Fruit fly (Drosophila melanogaster) whole organism, pupa: ENCODE results near the gene Sfp77F.

ENCODE experiments used
- CG10348 ChIP-seq: fragments of 200-800 bp; sonication (Bioruptor generic); IDR thresholded peaks from 2 replicates; pipeline ENCODE4 v1.3.6; 2022; ENCODE audit warnings: missing biosample characterization, missing genetic modification characterization
- CG12605 ChIP-seq: fragments of 200-800 bp; sonication (Bioruptor generic); IDR thresholded peaks from 2 replicates; pipeline ENCODE4 v1.3.6; 2022; ENCODE audit warnings: missing biosample characterization, missing genetic modification characterization
- CG13204 ChIP-seq: fragments of 200-800 bp; sonication (Bioruptor generic); optimal IDR thresholded peaks from 2 replicates; lab custom pipeline; 2018; ENCODE audit warnings: missing biosample characterization, mild to moderate bottlenecking, missing genetic modification characterization, moderate library complexity
- CG17806 ChIP-seq: fragments of 200-800 bp; sonication (Bioruptor generic); optimal IDR thresholded peaks from 2 replicates; lab custom pipeline; 2018; ENCODE audit warnings: missing biosample characterization, mild to moderate bottlenecking, missing genetic modification characterization, moderate library complexity
- CG32121 ChIP-seq: fragments of 200-800 bp; sonication (Bioruptor generic); IDR thresholded peaks from 2 replicates; pipeline ENCODE4 v1.3.6; 2022; ENCODE audit warnings: missing biosample characterization, missing genetic modification characterization
- CG34367 ChIP-seq: fragments of 200-800 bp; sonication (Bioruptor generic); optimal IDR thresholded peaks from 2 replicates; lab custom pipeline; 2018; ENCODE audit warnings: missing biosample characterization, mild to moderate bottlenecking, missing genetic modification characterization
- CG4496 ChIP-seq: fragments of 200-800 bp; sonication (Bioruptor generic); IDR thresholded peaks from 3 replicates; pipeline ENCODE4 v1.3.6; 2022; ENCODE audit warnings: missing biosample characterization, missing genetic modification characterization
- CG8159 ChIP-seq: fragments of 200-800 bp; sonication (Bioruptor generic); optimal IDR thresholded peaks from 3 replicates; lab custom pipeline; 2018; ENCODE audit warnings: missing biosample characterization, mild to moderate bottlenecking, missing genetic modification characterization, moderate library complexity
- CG9948 ChIP-seq: fragments of 200-800 bp; sonication (Bioruptor generic); optimal IDR thresholded peaks from 2 replicates; lab custom pipeline; 2018; ENCODE audit warnings: missing biosample characterization, mild to moderate bottlenecking, missing genetic modification characterization, moderate library complexity
- D1 ChIP-seq: fragments of 200-800 bp; sonication (Bioruptor generic); optimal IDR thresholded peaks from 2 replicates; lab custom pipeline; 2018; ENCODE audit warnings: missing biosample characterization, mild to moderate bottlenecking, missing genetic modification characterization, moderate library complexity
- Ets98B ChIP-seq: fragments of 200-800 bp; sonication (Bioruptor generic); IDR thresholded peaks from 2 replicates; pipeline ENCODE4 v1.3.6; 2022; ENCODE audit warnings: missing biosample characterization, missing genetic modification characterization

dm6 chr3L:20944180-20944579 lies 47.0 kb upstream of the Sfp77F start:
- TF ChIP-seq CG13204 (GFP tag; lab: Kevin White, UChicago) (no peak), CG4496 (GFP tag; lab: Robert Waterston, UW) (0 out of 3 replicates have a peak, but pooled peaks have one; percentile 25), CG17806 (no peak), CG34367 (tag; lab: Kevin White, UChicago) (no peak), CG10348 (GFP tag; lab: Robert Waterston, UW) (no peak), Ets98B (GFP tag; lab: Robert Waterston, UW) (no peak), CG32121 (no peak), CG9948 (tag; lab: Kevin White, UChicago) (no peak), D1 (tag; lab: Kevin White, UChicago) (no peak), CG12605 (GFP tag; lab: Robert Waterston, UW) (no peak), CG8159 (tag; lab: Kevin White, UChicago) (peak; percentile 0)
